Fruit fly (Drosophila melanogaster) whole organism, embryonic: Measurements from ENCODE around the gene Nepl20.

Source experiments
- Abd-B ChIP-seq: fragments of 200-800 bp; sonication (Bioruptor generic); optimal IDR thresholded peaks from 2 replicates; lab custom pipeline; 2018; ENCODE audit warnings: missing biosample characterization, mild to moderate bottlenecking, missing genetic modification characterization, moderate library complexity
- Ada2b ChIP-seq: fragments of 200-800 bp; sonication (Bioruptor generic); IDR thresholded peaks from 2 replicates; pipeline ENCODE4 v1.3.6; 2022; ENCODE audit warnings: missing biosample characterization, missing genetic modification characterization
- Antp ChIP-seq: fragments of 200-800 bp; sonication (Bioruptor generic); optimal IDR thresholded peaks from 3 replicates; lab custom pipeline; 2016; ENCODE audit warnings: missing biosample characterization, missing genetic modification characterization
- CG11085 ChIP-seq: fragments of 200-800 bp; sonication (Bioruptor generic); IDR thresholded peaks from 2 replicates; pipeline ENCODE4 v1.3.6; 2022; ENCODE audit warnings: missing biosample characterization, missing genetic modification characterization
- CG12071 ChIP-seq: fragments of 200-800 bp; sonication (Bioruptor generic); optimal IDR thresholded peaks from 3 replicates; lab custom pipeline; 2018; ENCODE audit warnings: missing biosample characterization, mild to moderate bottlenecking, missing genetic modification characterization
- CG12769 ChIP-seq: fragments of 200-800 bp; sonication (Bioruptor generic); optimal IDR thresholded peaks from 2 replicates; lab custom pipeline; 2019; ENCODE audit warnings: missing biosample characterization, mild to moderate bottlenecking, missing genetic modification characterization, moderate library complexity
- CG13123 ChIP-seq: fragments of 200-800 bp; sonication (Bioruptor generic); optimal IDR thresholded peaks from 2 replicates; lab custom pipeline; 2016; ENCODE audit warnings: missing biosample characterization, missing genetic modification characterization
- CG16813 ChIP-seq: fragments of 200-800 bp; sonication (Bioruptor generic); IDR thresholded peaks from 3 replicates; pipeline ENCODE4 v1.3.6; 2022; ENCODE audit warnings: missing biosample characterization, missing genetic modification characterization; ENCODE audit not compliant: partially characterized antibody
- CG1832 ChIP-seq: fragments of 200-800 bp; sonication (Bioruptor generic); optimal IDR thresholded peaks from 2 replicates; lab custom pipeline; 2017; ENCODE audit warnings: missing biosample characterization, mild to moderate bottlenecking, missing genetic modification characterization, inconsistent platforms
- CG32767 ChIP-seq: fragments of 200-800 bp; sonication (Bioruptor generic); IDR thresholded peaks from 2 replicates; pipeline ENCODE4 v1.3.6; 2022; ENCODE audit warnings: missing biosample characterization, missing genetic modification characterization
- CG32772 ChIP-seq: fragments of 200-800 bp; sonication (Bioruptor generic); IDR thresholded peaks from 2 replicates; pipeline ENCODE4 v1.3.6; 2022; ENCODE audit warnings: missing biosample characterization, missing genetic modification characterization
- CG4282 ChIP-seq: fragments of 200-800 bp; sonication (Bioruptor generic); optimal IDR thresholded peaks from 2 replicates; lab custom pipeline; 2016; ENCODE audit warnings: missing biosample characterization, missing genetic modification characterization
- CG5953 ChIP-seq: fragments of 200-800 bp; sonication (Bioruptor generic); IDR thresholded peaks from 2 replicates; pipeline ENCODE4 v1.3.6; 2022; ENCODE audit warnings: missing biosample characterization, missing genetic modification characterization
- CG6689 ChIP-seq: fragments of 200-800 bp; sonication (Bioruptor generic); IDR thresholded peaks from 2 replicates; pipeline ENCODE4 v1.3.6; 2022; ENCODE audit warnings: missing biosample characterization, missing genetic modification characterization
- CG6765 ChIP-seq: fragments of 200-800 bp; sonication (Bioruptor generic); optimal IDR thresholded peaks from 3 replicates; lab custom pipeline; 2017; ENCODE audit warnings: missing biosample characterization, mild to moderate bottlenecking, missing genetic modification characterization
- CG7745 ChIP-seq: fragments of 200-800 bp; sonication (Bioruptor generic); optimal IDR thresholded peaks from 2 replicates; lab custom pipeline; 2018; ENCODE audit warnings: missing biosample characterization, mild to moderate bottlenecking, missing genetic modification characterization, moderate library complexity
- CoRest ChIP-seq: fragments of 200-800 bp; sonication (Bioruptor generic); optimal IDR thresholded peaks from 3 replicates; lab custom pipeline; 2018; ENCODE audit warnings: missing biosample characterization, mild to moderate bottlenecking, missing genetic modification characterization, moderate library complexity
- Dp ChIP-seq: fragments of 200-800 bp; sonication (Bioruptor generic); optimal IDR thresholded peaks from 2 replicates; lab custom pipeline; 2018; ENCODE audit warnings: missing biosample characterization, mild to moderate bottlenecking, missing genetic modification characterization, moderate library complexity
- Ets65A ChIP-seq: fragments of 200-800 bp; sonication (Bioruptor generic); peaks from one replicate; lab custom pipeline; 2016; ENCODE audit warnings: missing biosample characterization, missing genetic modification characterization
- Gug ChIP-seq: fragments of 200-800 bp; sonication (Bioruptor generic); IDR thresholded peaks from 4 replicates; pipeline ENCODE4 v1.3.6; 2022; ENCODE audit warnings: missing biosample characterization, missing genetic modification characterization
- Myb ChIP-seq: fragments of 200-800 bp; sonication (Bioruptor generic); optimal IDR thresholded peaks from 2 replicates; lab custom pipeline; 2016; ENCODE audit warnings: missing biosample characterization, missing genetic modification characterization
- Oaz ChIP-seq: fragments of 200-800 bp; sonication (Bioruptor generic); IDR thresholded peaks from 2 replicates; pipeline ENCODE4 v1.3.6; 2022; ENCODE audit warnings: missing biosample characterization, missing genetic modification characterization
- Ssrp ChIP-seq: fragments of 200-800 bp; sonication (Bioruptor generic); optimal IDR thresholded peaks from 2 replicates; lab custom pipeline; 2018; ENCODE audit warnings: missing biosample characterization, mild to moderate bottlenecking, missing genetic modification characterization, moderate library complexity
- Xbp1 ChIP-seq: fragments of 200-800 bp; sonication (Bioruptor generic); optimal IDR thresholded peaks from 3 replicates; lab custom pipeline; 2016; ENCODE audit warnings: missing biosample characterization, mild to moderate bottlenecking, missing genetic modification characterization
- ase ChIP-seq: fragments of 200-800 bp; sonication (Bioruptor generic); IDR thresholded peaks from 3 replicates; pipeline ENCODE4 v1.3.6; 2022; ENCODE audit warnings: missing biosample characterization, missing genetic modification characterization
- az2 ChIP-seq: fragments of 200-800 bp; sonication (Bioruptor generic); optimal IDR thresholded peaks from 3 replicates; lab custom pipeline; 2016; ENCODE audit warnings: missing biosample characterization, missing genetic modification characterization
- caup ChIP-seq: fragments of 200-800 bp; sonication (Bioruptor generic); optimal IDR thresholded peaks from 3 replicates; lab custom pipeline; 2017; ENCODE audit warnings: missing biosample characterization, mild to moderate bottlenecking, missing genetic modification characterization, moderate library complexity; ENCODE audit not compliant: severe bottlenecking
- chif ChIP-seq, 2 experiments: fragments of 200-800 bp; sonication (Bioruptor generic); optimal IDR thresholded peaks; 3 replicates each; lab custom pipeline; 2016; ENCODE audit warnings: missing biosample characterization in 2 of 2, missing genetic modification characterization in 2 of 2
- cwo ChIP-seq: fragments of 200-800 bp; sonication (Bioruptor generic); optimal IDR thresholded peaks from 3 replicates; lab custom pipeline; 2017; ENCODE audit warnings: missing biosample characterization, missing genetic modification characterization, mild to moderate bottlenecking, moderate library complexity, missing genetic modification reagents
- exex ChIP-seq: fragments of 200-800 bp; sonication (Bioruptor generic); optimal IDR thresholded peaks from 4 replicates; lab custom pipeline; 2018; ENCODE audit warnings: missing biosample characterization, mild to moderate bottlenecking, missing genetic modification characterization, moderate library complexity
- gcm2 ChIP-seq: fragments of 200-800 bp; sonication (Bioruptor generic); optimal IDR thresholded peaks from 2 replicates; lab custom pipeline; 2016; ENCODE audit warnings: missing biosample characterization, missing genetic modification characterization
- grau ChIP-seq: fragments of 200-800 bp; optimal IDR thresholded peaks from 3 replicates; lab custom pipeline; 2019; ENCODE audit warnings: missing biosample characterization, mild to moderate bottlenecking, missing genetic modification characterization, moderate library complexity
- hbn ChIP-seq: fragments of 200-800 bp; sonication (Bioruptor generic); IDR thresholded peaks from 2 replicates; pipeline ENCODE4 v1.3.6; 2022; ENCODE audit warnings: missing biosample characterization, missing genetic modification characterization; ENCODE audit not compliant: partially characterized antibody
- kay ChIP-seq: fragments of 200-800 bp; sonication (Bioruptor generic); optimal IDR thresholded peaks from 2 replicates; lab custom pipeline; 2016; ENCODE audit warnings: missing biosample characterization, missing genetic modification characterization
- klu ChIP-seq: fragments of 200-800 bp; sonication (Bioruptor generic); IDR thresholded peaks from 2 replicates; pipeline ENCODE4 v1.3.6; 2022; ENCODE audit warnings: missing biosample characterization, missing genetic modification characterization
- lbe ChIP-seq: fragments of 200-800 bp; sonication (Bioruptor generic); optimal IDR thresholded peaks from 2 replicates; lab custom pipeline; 2016; ENCODE audit warnings: missing biosample characterization, mild to moderate bottlenecking, missing genetic modification characterization
- lmd ChIP-seq: fragments of 200-800 bp; sonication (Bioruptor generic); IDR thresholded peaks from 2 replicates; pipeline ENCODE4 v1.3.6; 2022; ENCODE audit warnings: missing biosample characterization, missing genetic modification characterization
- onecut ChIP-seq: fragments of 200-800 bp; sonication (Bioruptor generic); IDR thresholded peaks from 2 replicates; pipeline ENCODE4 v1.3.6; 2022; ENCODE audit warnings: missing biosample characterization, missing genetic modification characterization
- otp ChIP-seq: fragments of 200-800 bp; sonication (Bioruptor generic); IDR thresholded peaks from 3 replicates; pipeline ENCODE4, ENCODE4 v1.3.6; 2022; ENCODE audit warnings: missing biosample characterization, missing genetic modification characterization
- phol ChIP-seq: fragments of 200-800 bp; sonication (Bioruptor generic); optimal IDR thresholded peaks from 3 replicates; lab custom pipeline; 2018; ENCODE audit warnings: missing biosample characterization, mild to moderate bottlenecking, missing genetic modification characterization, moderate library complexity
- pzg ChIP-seq: fragments of 200-800 bp; sonication (Bioruptor generic); optimal IDR thresholded peaks from 3 replicates; lab custom pipeline; 2018; ENCODE audit warnings: missing biosample characterization, mild to moderate bottlenecking, missing genetic modification characterization, moderate library complexity
- sug ChIP-seq: fragments of 200-800 bp; optimal IDR thresholded peaks from 2 replicates; lab custom pipeline; 2019; ENCODE audit warnings: missing biosample characterization, mild to moderate bottlenecking, missing genetic modification characterization, moderate library complexity
- tin ChIP-seq: fragments of 200-800 bp; sonication (Bioruptor generic); optimal IDR thresholded peaks from 3 replicates; lab custom pipeline; 2016; ENCODE audit warnings: missing biosample characterization, missing genetic modification characterization
- trem ChIP-seq: fragments of 200-800 bp; optimal IDR thresholded peaks from 3 replicates; lab custom pipeline; 2019; ENCODE audit warnings: missing biosample characterization, mild to moderate bottlenecking, missing genetic modification characterization, moderate library complexity
- ttk ChIP-seq: fragments of 200-800 bp; sonication (Bioruptor generic); IDR thresholded peaks from 2 replicates; pipeline ENCODE4 v2.1.2; 2022; ENCODE audit warnings: missing biosample characterization, missing genetic modification characterization
- tx ChIP-seq: fragments of 200-800 bp; sonication (Bioruptor generic); optimal IDR thresholded peaks from 2 replicates; lab custom pipeline; 2016; ENCODE audit warnings: missing biosample characterization, missing genetic modification characterization
- unc-4 ChIP-seq: fragments of 200-800 bp; sonication (Bioruptor generic); IDR thresholded peaks from 2 replicates; pipeline ENCODE4 v1.3.6; 2022; ENCODE audit warnings: missing biosample characterization, missing genetic modification characterization; ENCODE audit not compliant: partially characterized antibody
- vvl ChIP-seq: fragments of 200-800 bp; sonication (Bioruptor generic); IDR thresholded peaks from 2 replicates; pipeline ENCODE4 v1.3.6; 2022; ENCODE audit warnings: missing biosample characterization, missing genetic modification characterization
- wek ChIP-seq: fragments of 200-800 bp; sonication (Bioruptor generic); optimal IDR thresholded peaks from 3 replicates; lab custom pipeline; 2018; ENCODE audit warnings: missing biosample characterization, mild to moderate bottlenecking, missing genetic modification characterization, moderate library complexity

Gene Nepl20

dm6 chr3R:28844611-28845376 lies 35.8 kb upstream of the Nepl20 start, which contains the start of the genes Apc and spg (continued):
- TF ChIP-seq lmd (no peak), Abd-B (GFP tag; lab: Kevin White, UChicago) (peak; percentile 79), caup (GFP tag; lab: Kevin White, UChicago) (peak; percentile 59), wek (GFP tag; lab: Kevin White, UChicago) (peak; percentile 79), chif (GFP tag; optimal IDR thresholded peaks at IDR 0.05; lab: Kevin White, UChicago) (peak in 1 of 2 experiments; percentile 7), hbn (peak; percentile 61), CG12769 (tag; lab: Kevin White, UChicago) (peak; percentile 84), az2 (GFP tag; lab: Kevin White, UChicago) (peak; percentile 29), Xbp1 (peak; percentile 26), otp (GFP tag; lab: Robert Waterston, UW) (0 out of 3 replicates have a peak, but pooled peaks have one; percentile 26), klu (GFP tag; lab: Robert Waterston, UW) (no peak), trem (tag; lab: Kevin White, UChicago) (peak; percentile 51), onecut (GFP tag; lab: Robert Waterston, UW) (no peak), CG1832 (GFP tag; lab: Kevin White, UChicago) (no peak), unc-4 (GFP tag; lab: Robert Waterston, UW) (peak; percentile 72), CG12071 (GFP tag; lab: Kevin White, UChicago) (peak; percentile 71), ase (no peak), CG5953 (no peak), Ada2b (GFP tag; lab: Robert Waterston, UW) (no peak), Antp (GFP tag; lab: Kevin White, UChicago) (no peak), CG11085 (GFP tag; lab: Robert Waterston, UW) (no peak), cwo (GFP tag; lab: Kevin White, UChicago) (no peak), Oaz (no peak), CG4282 (GFP tag; lab: Kevin White, UChicago) (no peak), pzg (peak; percentile 93), grau (peak; percentile 31), Gug (GFP tag; lab: Robert Waterston, UW) (0 out of 4 replicates have a peak, but pooled peaks have one; percentile 10), exex (tag; lab: Kevin White, UChicago) (no peak), tx (GFP tag; lab: Kevin White, UChicago) (no peak), CG16813 (peak; percentile 83), vvl (peak; percentile 40), CG13123 (GFP tag; lab: Kevin White, UChicago) (no peak), Dp (peak; percentile 32), kay (GFP tag; lab: Kevin White, UChicago) (no peak), CG6689 (GFP tag; lab: Robert Waterston, UW) (0 out of 2 replicates have a peak, but pooled peaks have one; percentile 10), Ets65A (GFP tag; lab: Kevin White, UChicago) (peak; percentile 84), phol (peak; percentile 59), gcm2 (GFP tag; lab: Kevin White, UChicago) (peak; percentile 17), CoRest (tag; lab: Kevin White, UChicago) (peak; percentile 51), tin (GFP tag; lab: Kevin White, UChicago) (no peak), sug (peak; percentile 93), lbe (GFP tag; lab: Kevin White, UChicago) (peak; percentile 16), CG6765 (GFP tag; lab: Kevin White, UChicago) (peak; percentile 63), CG32772 (GFP tag; lab: Robert Waterston, UW) (no peak), Myb (GFP tag; lab: Kevin White, UChicago) (peak; percentile 4), ttk (GFP tag; lab: Robert Waterston, UW) (peak; percentile 29; the same call in 1 of the 2 replicates), Ssrp (tag; lab: Kevin White, UChicago) (peak; percentile 9), CG7745 (no peak), CG32767 (GFP tag; lab: Robert Waterston, UW) (no peak)
